Fruit fly (Drosophila melanogaster) whole organism, prepupa: ENCODE results near the gene CG18473.

Experiments used
- acj6 ChIP-seq: fragments of 200-800 bp; sonication (Bioruptor generic); optimal IDR thresholded peaks from 3 replicates; lab custom pipeline; 2016; ENCODE audit warnings: missing biosample characterization, missing genetic modification characterization
- pdm3 ChIP-seq: fragments of 200-800 bp; sonication (Bioruptor generic); optimal IDR thresholded peaks from 3 replicates; lab custom pipeline; 2016; ENCODE audit warnings: missing biosample characterization, missing genetic modification characterization
- ss ChIP-seq, 2 experiments: fragments of 200-800 bp; sonication (Bioruptor generic); optimal IDR thresholded peaks; 2 replicates in 1 of 2; 3 replicates in 1 of 2; lab custom pipeline; 2017 to 2018; ENCODE audit warnings: mild to moderate bottlenecking in 2 of 2, missing biosample characterization in 2 of 2, missing genetic modification characterization in 2 of 2, moderate library complexity in 1 of 2

dm6 chr3R:9331861-9332260, 31.2 kb upstream of the CG18473 start, which contains the start of gene CG16749:
- TF ChIP-seq acj6 (GFP tag; lab: Kevin White, UChicago) (no peak), ss (GFP tag; optimal IDR thresholded peaks at IDR 0.05; lab: Kevin White, UChicago) (no peak), pdm3 (GFP tag; lab: Kevin White, UChicago) (no peak)
